Fruit fly (Drosophila melanogaster): ENCODE data around the gene CG14357.

CG14357 gene

DNA sequence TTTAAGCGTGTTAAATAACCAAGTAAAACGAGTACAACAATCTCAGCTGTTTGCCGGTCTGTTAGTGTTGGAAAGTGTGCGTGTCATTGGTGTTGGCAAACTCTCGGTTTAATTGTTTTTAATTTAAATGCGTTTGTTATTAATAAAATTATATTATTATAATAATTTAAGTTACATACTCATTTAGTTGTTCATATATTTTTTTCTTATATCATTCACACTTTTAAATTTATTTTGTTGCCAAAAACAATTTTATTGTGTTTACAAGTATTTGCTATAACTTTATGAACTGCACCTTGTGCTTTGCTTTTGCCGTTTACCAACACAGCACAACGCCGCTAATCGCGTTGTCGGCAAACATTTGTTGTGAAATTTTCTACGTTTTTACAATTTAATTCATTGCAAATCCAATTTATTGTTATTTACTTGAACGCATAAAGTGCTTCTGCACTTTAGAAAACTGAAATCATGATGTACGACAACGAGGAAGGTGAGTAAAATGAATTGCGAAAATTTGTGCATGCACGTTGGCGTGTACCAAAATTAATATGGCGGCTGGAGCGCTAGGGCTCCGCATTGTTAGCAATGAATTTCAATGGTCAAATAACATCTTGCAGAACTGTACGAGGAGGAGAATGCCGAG, 13.6 kb upstream of the CG14357 start, which contains the start of the genes 140up and Polr2B (continued):
- TF ChIP-seq Eip93F (GFP tag; optimal IDR thresholded peaks at IDR 0.05) (peak; percentile 33), topi (GFP tag; optimal IDR thresholded peaks at IDR 0.05) (peak; percentile 86), CG7368 (GFP tag; optimal IDR thresholded peaks at IDR 0.05) (peak; percentile 88), achi (GFP tag; optimal IDR thresholded peaks at IDR 0.05) (peak; percentile 92), CG15336 (GFP tag; IDR thresholded peaks at IDR 0.05) (peak; percentile 86), Hr39 (GFP tag; optimal IDR thresholded peaks at IDR 0.05) (peak; percentile 87), Hr4 (GFP tag; optimal IDR thresholded peaks at IDR 0.05) (peak; percentile 78), CG3032 (tag; optimal IDR thresholded peaks at IDR 0.05) (peak; percentile 93), CG16779 (tag; optimal IDR thresholded peaks at IDR 0.05) (no peak)

DNA sequence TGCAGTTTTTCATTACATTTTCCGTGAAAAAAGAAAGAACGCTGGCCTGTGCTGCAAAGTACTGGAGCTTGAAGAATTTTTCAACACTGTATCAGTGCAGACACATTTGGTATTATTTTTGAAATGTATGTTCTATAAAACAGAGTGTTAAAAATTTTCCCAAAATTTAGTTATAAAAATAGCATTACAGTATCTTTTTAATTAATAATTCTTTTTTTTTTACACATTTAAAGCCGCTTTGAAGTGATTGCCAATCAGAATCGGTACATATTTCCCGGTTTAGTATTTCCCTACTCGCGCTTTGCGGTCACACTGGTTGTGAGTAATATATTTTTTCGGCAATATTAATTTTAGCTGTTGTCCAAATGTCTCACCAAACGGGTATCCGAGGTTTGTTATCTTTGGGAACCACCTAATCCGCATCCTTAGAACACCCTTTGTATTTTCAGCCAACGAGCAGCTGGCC, 10.4 kb upstream of the CG14357 start, which contains the start of the genes Abi and twf:
Abi (minus strand) TSS at position 74 of the 466 bp plus-strand sequence.
twf (plus strand) TSS at position 308 of the 466 bp plus-strand sequence.
- TF ChIP-seq CG32006 (GFP tag; optimal IDR thresholded peaks at IDR 0.05) (no peak), CG3032 (tag; optimal IDR thresholded peaks at IDR 0.05) (peak; percentile 48), net (GFP tag; optimal IDR thresholded peaks at IDR 0.05) (peak; percentile 33), Lpt (GFP tag; optimal IDR thresholded peaks at IDR 0.05) (no peak), CG34406 (GFP tag; optimal IDR thresholded peaks at IDR 0.05) (peak; percentile 48), CG1621 (tag; optimal IDR thresholded peaks at IDR 0.05) (peak; percentile 37), spab (GFP tag; optimal IDR thresholded peaks at IDR 0.05) (no peak), pdm3 (GFP tag; optimal IDR thresholded peaks at IDR 0.05) (peak; percentile 70), CG15336 (GFP tag; IDR thresholded peaks at IDR 0.05) (0 out of 2 replicates have a peak, but pooled peaks have one; percentile 30), Hr38 (GFP tag; optimal IDR thresholded peaks at IDR 0.05) (no peak), Hr4 (GFP tag; optimal IDR thresholded peaks at IDR 0.05) (no peak), CG8632 (GFP tag; optimal IDR thresholded peaks at IDR 0.05) (peak; percentile 45), Sox14 (GFP tag; optimal IDR thresholded peaks at IDR 0.05) (peak; percentile 74), CG7368 (GFP tag; optimal IDR thresholded peaks at IDR 0.05) (peak; percentile 35), ss (GFP tag; optimal IDR thresholded peaks at IDR 0.05) (no peak), CG6276 (GFP tag; optimal IDR thresholded peaks at IDR 0.05) (no peak), CG11762 (GFP tag; optimal IDR thresholded peaks at IDR 0.05; ENCODE audit: insufficient read depth) (peak; percentile 37), Eip75B (GFP tag; optimal IDR thresholded peaks at IDR 0.05) (no peak), Sox15 (GFP tag; optimal IDR thresholded peaks at IDR 0.05) (peak; percentile 46), CG6163 (GFP tag; IDR thresholded peaks at IDR 0.05) (peak; percentile 52; the same call in 1 of the 3 replicates), cyc (GFP tag; optimal IDR thresholded peaks at IDR 0.05) (peak; percentile 70), svp (GFP tag) (peak; percentile 73), CG6792 (GFP tag; optimal IDR thresholded peaks at IDR 0.05) (peak; percentile 61), dsx (GFP tag; optimal IDR thresholded peaks at IDR 0.05; ENCODE audit: poor library complexity, severe bottlenecking) (no peak), esn (GFP tag; optimal IDR thresholded peaks at IDR 0.05) (peak; percentile 77), vri (GFP tag; optimal IDR thresholded peaks at IDR 0.05) (peak; percentile 38), CG11902 (GFP tag; optimal IDR thresholded peaks at IDR 0.05) (peak; percentile 41), CG9139 (GFP tag; optimal IDR thresholded peaks at IDR 0.05) (no peak), Blimp-1 (GFP tag; optimal IDR thresholded peaks at IDR 0.05) (no peak), fkh (GFP tag; optimal IDR thresholded peaks at IDR 0.05) (no peak), Smox (GFP tag; optimal IDR thresholded peaks at IDR 0.05) (peak; percentile 64), CG8119 (GFP tag; IDR thresholded peaks at IDR 0.05) (no peak), Sox102F (GFP tag; optimal IDR thresholded peaks at IDR 0.05) (peak; percentile 60), dac (GFP tag; optimal IDR thresholded peaks at IDR 0.05) (no peak), CG11294 (GFP tag; IDR thresholded peaks at IDR 0.05) (no peak), CG16779 (tag; optimal IDR thresholded peaks at IDR 0.05) (no peak), fd85E (GFP tag; optimal IDR thresholded peaks at IDR 0.05) (no peak), CG4318 (GFP tag; optimal IDR thresholded peaks at IDR 0.05) (no peak), achi (GFP tag; optimal IDR thresholded peaks at IDR 0.05) (peak; percentile 63), CG31627 (GFP tag; optimal IDR thresholded peaks at IDR 0.05) (peak; percentile 77), fd59A (GFP tag; optimal IDR thresholded peaks at IDR 0.05) (peak; percentile 14), CG10631 (GFP tag; optimal IDR thresholded peaks at IDR 0.05) (peak; percentile 72), Eip78C (GFP tag) (peak; percentile 90), Hr39 (GFP tag; optimal IDR thresholded peaks at IDR 0.05) (peak; percentile 55), Ets96B (tag; optimal IDR thresholded peaks at IDR 0.05) (no peak), lz (GFP tag; optimal IDR thresholded peaks at IDR 0.05) (peak; percentile 70)

Data from whole organism, prepupa.